Fruit fly (Drosophila melanogaster) whole organism, wandering third instar larva: ENCODE data around the gene Ace.

ENCODE experiments used
- Abd-B ChIP-seq: fragments of >200 bp; optimal IDR thresholded peaks from 2 replicates; lab custom pipeline; 2017; ENCODE audit warnings: missing biosample characterization, missing genetic modification characterization
- CG32264 ChIP-seq: fragments of 200-800 bp; sonication (Bioruptor generic); optimal IDR thresholded peaks from 2 replicates; lab custom pipeline; 2016; ENCODE audit warnings: missing biosample characterization, missing genetic modification characterization
- CG9705 ChIP-seq: fragments of 200-800 bp; sonication (Bioruptor generic); optimal IDR thresholded peaks from 2 replicates; lab custom pipeline; 2018; ENCODE audit warnings: missing biosample characterization, mild to moderate bottlenecking, missing genetic modification characterization
- CrebA ChIP-seq: fragments of 200-800 bp; sonication (Bioruptor generic); optimal IDR thresholded peaks from 2 replicates; lab custom pipeline; 2016; ENCODE audit warnings: missing biosample characterization, mild to moderate bottlenecking, missing genetic modification characterization, borderline replicate concordance
- Dfd ChIP-seq: fragments of >200 bp; optimal IDR thresholded peaks from 2 replicates; lab custom pipeline; 2017; ENCODE audit warnings: missing biosample characterization, missing genetic modification characterization
- Dif ChIP-seq: fragments of 200-275, 200-300 bp; sonication (Bioruptor generic); optimal IDR thresholded peaks from 2 replicates; lab custom pipeline; 2018; ENCODE audit warnings: missing biosample characterization, missing genetic modification characterization; ENCODE audit not compliant: partially characterized antibody
- GATAd ChIP-seq: sonication (Bioruptor generic); optimal IDR thresholded peaks from 2 replicates; lab custom pipeline; 2016; ENCODE audit warnings: missing biosample characterization, missing genetic modification characterization
- HLH106 ChIP-seq: fragments of 200-800 bp; optimal IDR thresholded peaks from 3 replicates; lab custom pipeline; 2019; ENCODE audit warnings: missing biosample characterization, mild to moderate bottlenecking, missing genetic modification characterization, moderate library complexity
- Hnf4 ChIP-seq: fragments of 200-800 bp; sonication (Bioruptor generic); optimal IDR thresholded peaks from 2 replicates; lab custom pipeline; 2016; ENCODE audit warnings: missing biosample characterization, mild to moderate bottlenecking, missing genetic modification characterization
- Hr78 ChIP-seq: fragments of >200 bp; optimal IDR thresholded peaks from 2 replicates; lab custom pipeline; 2017; ENCODE audit warnings: missing biosample characterization, missing genetic modification characterization
- Hr83 ChIP-seq: fragments of 200-300 bp; sonication (Bioruptor generic); optimal IDR thresholded peaks from 2 replicates; lab custom pipeline; 2016; ENCODE audit warnings: missing biosample characterization, mild to moderate bottlenecking, missing genetic modification characterization, moderate library complexity; ENCODE audit not compliant: poor library complexity, severe bottlenecking
- Jra ChIP-seq: sonication (Bioruptor generic); optimal IDR thresholded peaks from 2 replicates; lab custom pipeline; 2016; ENCODE audit warnings: missing biosample characterization, missing genetic modification characterization
- Mio ChIP-seq: sonication (Bioruptor generic); optimal IDR thresholded peaks from 2 replicates; lab custom pipeline; 2016; ENCODE audit warnings: missing biosample characterization, missing genetic modification characterization
- Myc ChIP-seq: fragments of >200 bp; optimal IDR thresholded peaks from 2 replicates; lab custom pipeline; 2017
- N ChIP-seq: fragments of >200 bp; optimal IDR thresholded peaks from 2 replicates; lab custom pipeline; 2018; ENCODE audit warnings: missing biosample characterization, missing external identifiers, missing genetic modification characterization
- OdsH ChIP-seq: fragments of 200-800 bp; sonication (Bioruptor generic); optimal IDR thresholded peaks from 2 replicates; lab custom pipeline; 2016; ENCODE audit warnings: missing biosample characterization, mild to moderate bottlenecking, missing genetic modification characterization
- Rel ChIP-seq, 2 experiments: fragments of 200-800 bp; sonication (Bioruptor generic) in 1 of 2; optimal IDR thresholded peaks; 2 replicates in 1 of 2; 3 replicates in 1 of 2; lab custom pipeline; 2016 to 2019; ENCODE audit warnings: mild to moderate bottlenecking in 2 of 2, missing biosample characterization in 2 of 2, missing genetic modification characterization in 2 of 2, moderate library complexity in 1 of 2
- Sp1 ChIP-seq: fragments of 200-800 bp; sonication (Bioruptor generic); optimal IDR thresholded peaks from 3 replicates; lab custom pipeline; 2019; ENCODE audit warnings: missing biosample characterization, mild to moderate bottlenecking, missing genetic modification characterization, moderate library complexity
- Vsx2 ChIP-seq: fragments of 200-300, 225-300 bp; sonication (Bioruptor generic); optimal IDR thresholded peaks from 2 replicates; lab custom pipeline; 2018; ENCODE audit warnings: missing biosample characterization, missing genetic modification characterization; ENCODE audit not compliant: partially characterized antibody
- br ChIP-seq: fragments of 200-800 bp; sonication (Bioruptor generic); optimal IDR thresholded peaks from 2 replicates; lab custom pipeline; 2016; ENCODE audit warnings: missing biosample characterization, missing genetic modification characterization
- brk ChIP-seq: fragments of 200-800 bp; sonication (Bioruptor generic); optimal IDR thresholded peaks from 2 replicates; lab custom pipeline; 2016; ENCODE audit warnings: missing biosample characterization, mild to moderate bottlenecking, missing genetic modification characterization
- dl ChIP-seq, 2 experiments: fragments of 175-275, 200-275 bp in 1 of 2; fragments of 200-275 bp in 1 of 2; sonication (Bioruptor generic); optimal IDR thresholded peaks; lab custom pipeline; 2018; ENCODE audit warnings: mild to moderate bottlenecking in 2 of 2, missing biosample characterization in 2 of 2, missing genetic modification characterization in 2 of 2, moderate library complexity in 2 of 2; ENCODE audit not compliant: partially characterized antibody in 2 of 2, insufficient read depth in 1 of 2
- dmrt93B ChIP-seq: fragments of 200-800 bp; sonication (Bioruptor generic); optimal IDR thresholded peaks from 2 replicates; lab custom pipeline; 2018; ENCODE audit warnings: missing biosample characterization, mild to moderate bottlenecking, missing genetic modification characterization
- dsf ChIP-seq: sonication (Bioruptor generic); optimal IDR thresholded peaks from 2 replicates; lab custom pipeline; 2016; ENCODE audit warnings: missing biosample characterization, missing genetic modification characterization, borderline replicate concordance
- ey ChIP-seq: fragments of 200-800 bp; sonication (Bioruptor generic); optimal IDR thresholded peaks from 2 replicates; lab custom pipeline; 2016; ENCODE audit warnings: missing biosample characterization, missing genetic modification characterization
- foxo ChIP-seq, 2 experiments: fragments of 200-800 bp; sonication (Bioruptor generic); optimal IDR thresholded peaks; 2 replicates in 1 of 2; 3 replicates in 1 of 2; lab custom pipeline; 2016 to 2017; ENCODE audit warnings: missing biosample characterization in 2 of 2, missing genetic modification characterization in 2 of 2
- fru ChIP-seq: fragments of 200-800 bp; sonication (Bioruptor generic); optimal IDR thresholded peaks from 3 replicates; lab custom pipeline; 2016; ENCODE audit warnings: missing biosample characterization, mild to moderate bottlenecking, missing genetic modification characterization
- h ChIP-seq: fragments of 200-800 bp; sonication (Bioruptor generic); optimal IDR thresholded peaks from 3 replicates; lab custom pipeline; 2016; ENCODE audit warnings: missing biosample characterization, mild to moderate bottlenecking, missing genetic modification characterization
- jim ChIP-seq: fragments of 175-275, 200-325 bp; sonication (Bioruptor generic); optimal IDR thresholded peaks from 2 replicates; lab custom pipeline; 2016; ENCODE audit warnings: missing biosample characterization, mild to moderate bottlenecking, missing genetic modification characterization
- lola ChIP-seq: fragments of >200 bp; optimal IDR thresholded peaks from 2 replicates; lab custom pipeline; 2017; ENCODE audit warnings: missing biosample characterization, missing genetic modification characterization
- pan ChIP-seq: fragments of >200 bp; optimal IDR thresholded peaks from 2 replicates; lab custom pipeline; 2017
- psq ChIP-seq: fragments of 200-800 bp; sonication (Bioruptor generic); optimal IDR thresholded peaks from 3 replicates; lab custom pipeline; 2017; ENCODE audit warnings: missing biosample characterization, mild to moderate bottlenecking, missing genetic modification characterization, moderate library complexity
- rgr ChIP-seq: fragments of 200-800 bp; sonication (Bioruptor generic); optimal IDR thresholded peaks from 3 replicates; lab custom pipeline; 2016; ENCODE audit warnings: missing biosample characterization, mild to moderate bottlenecking, missing genetic modification characterization
- sage ChIP-seq: fragments of 200-800 bp; sonication (Bioruptor generic); optimal IDR thresholded peaks from 2 replicates; lab custom pipeline; 2016; ENCODE audit warnings: missing biosample characterization, mild to moderate bottlenecking, missing genetic modification characterization
- sv ChIP-seq: fragments of 200-800 bp; sonication (Bioruptor generic); optimal IDR thresholded peaks from 3 replicates; lab custom pipeline; 2016; ENCODE audit warnings: missing biosample characterization, missing genetic modification characterization
- tai ChIP-seq: sonication (Bioruptor generic); optimal IDR thresholded peaks from 2 replicates; lab custom pipeline; 2016; ENCODE audit warnings: missing biosample characterization, missing genetic modification characterization
- usp ChIP-seq: fragments of >200 bp; optimal IDR thresholded peaks from 2 replicates; lab custom pipeline; 2017; ENCODE audit warnings: missing biosample characterization, missing genetic modification characterization
- woc ChIP-seq: sonication (Bioruptor generic); optimal IDR thresholded peaks from 2 replicates; lab custom pipeline; 2016; ENCODE audit warnings: missing biosample characterization, mild to moderate bottlenecking, missing genetic modification characterization

The Ace gene

dm6 chr3R:13258696-13259567 lies at the start of gene Ace:
Ace (minus strand) TSS chr3R:13259517.
- TF ChIP-seq Dif (peak; percentile 78), dl (GFP tag; optimal IDR thresholded peaks at IDR 0.05; lab: Kevin White, UChicago; ENCODE audit: insufficient read depth in 1 of 2, partially characterized antibody in 2 of 2) (peak; percentile 43 to 46), pan (lab: Kevin White, UChicago) (no peak), N (GFP tag; lab: Kevin White, UChicago) (peak; percentile 36)

- TF ChIP-seq foxo (GFP tag; optimal IDR thresholded peaks at IDR 0.05; lab: Kevin White, UChicago) (no peak), Rel (GFP tag; optimal IDR thresholded peaks at IDR 0.05; lab: Kevin White, UChicago) (no peak), Rel (tag; optimal IDR thresholded peaks at IDR 0.05; lab: Kevin White, UChicago) (peak; percentile 58)
Measured at dm6 chr3R:13306595-13306994, 47.3 kb upstream of the Ace start.

dm6 chr3R:13305318-13305899 lies 46.1 kb upstream of the Ace start:
- peak; percentile 81 for TF ChIP-seq HLH106 (tag; lab: Kevin White, UChicago)
- TF ChIP-seq CG9705: peak; percentile 45
- no peak for TF ChIP-seq Myc
- no peak for TF ChIP-seq usp
- no peak for TF ChIP-seq CG32264 (GFP tag; lab: Kevin White, UChicago)
- no peak for TF ChIP-seq Jra
- TF ChIP-seq sage (GFP tag; lab: Kevin White, UChicago): no peak
- no peak for TF ChIP-seq lola
- peak; percentile 61 for TF ChIP-seq h (GFP tag; lab: Kevin White, UChicago)
- TF ChIP-seq dl (GFP tag; optimal IDR thresholded peaks at IDR 0.05; lab: Kevin White, UChicago; ENCODE audit: insufficient read depth in 1 of 2, partially characterized antibody in 2 of 2): peak in 1 of 2 experiments; percentile 11
- no peak for TF ChIP-seq tai
- TF ChIP-seq brk: no peak
- no peak for TF ChIP-seq GATAd
- TF ChIP-seq pan (lab: Kevin White, UChicago): no peak
- TF ChIP-seq Hnf4: peak; percentile 37
- TF ChIP-seq br (GFP tag; lab: Kevin White, UChicago): peak; percentile 19
- peak; percentile 72 for TF ChIP-seq dmrt93B
- TF ChIP-seq Hr78 (GFP tag; lab: Kevin White, UChicago): no peak
- peak; percentile 78 for TF ChIP-seq rgr (GFP tag; lab: Kevin White, UChicago)
- TF ChIP-seq CrebA: no peak
- no peak for TF ChIP-seq Mio (GFP tag; lab: Kevin White, UChicago)
- no peak for TF ChIP-seq Rel (GFP tag; optimal IDR thresholded peaks at IDR 0.05; lab: Kevin White, UChicago)
- TF ChIP-seq Rel (tag; optimal IDR thresholded peaks at IDR 0.05; lab: Kevin White, UChicago): no peak
- no peak for TF ChIP-seq dsf
- peak; percentile 85 for TF ChIP-seq psq
- peak; percentile 36 for TF ChIP-seq woc (GFP tag; lab: Kevin White, UChicago)
- TF ChIP-seq Abd-B (GFP tag; lab: Kevin White, UChicago): no peak
- peak; percentile 71 for TF ChIP-seq Vsx2
- TF ChIP-seq OdsH (GFP tag; lab: Kevin White, UChicago): peak; percentile 85
- TF ChIP-seq N (GFP tag; lab: Kevin White, UChicago): no peak
- TF ChIP-seq Dfd: no peak
- peak; percentile 91 for TF ChIP-seq Sp1 (GFP tag; lab: Kevin White, UChicago)
- TF ChIP-seq fru (GFP tag; lab: Kevin White, UChicago): peak; percentile 78
- peak; percentile 34 for TF ChIP-seq ey (GFP tag; lab: Kevin White, UChicago)
- peak in 1 of 2 experiments; percentile 82 for TF ChIP-seq foxo (GFP tag; optimal IDR thresholded peaks at IDR 0.05; lab: Kevin White, UChicago)
- peak; percentile 79 for TF ChIP-seq Dif
- no peak for TF ChIP-seq jim (GFP tag; lab: Kevin White, UChicago)
- no peak for TF ChIP-seq Hr83 (GFP tag; lab: Kevin White, UChicago)
- TF ChIP-seq sv (GFP tag; lab: Kevin White, UChicago): no peak
